Worm (Caenorhabditis elegans): ENCODE measurements around the gene tag-123.

tag-123 gene

DNA sequence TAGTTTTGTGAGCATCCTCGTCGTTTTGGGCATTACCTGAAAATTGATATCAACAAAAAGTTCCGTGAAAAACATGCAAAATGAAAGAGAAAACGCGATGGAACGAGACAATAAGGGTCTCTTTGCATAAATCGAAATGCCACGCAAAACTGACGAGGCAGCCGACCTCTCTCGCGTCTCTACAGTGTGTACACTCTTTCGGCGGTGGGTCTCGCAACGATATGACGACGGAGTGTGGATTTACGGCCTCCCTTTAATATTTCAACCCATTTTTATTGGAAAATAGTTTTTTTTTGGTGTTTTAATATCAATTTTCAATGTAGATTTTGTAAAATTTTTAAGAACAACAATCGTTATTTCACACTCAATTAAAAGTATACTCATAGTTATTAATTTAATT lies at the start of gene tag-123:
TSS of gene tag-123 (minus strand) at position 36 of the 400 bp plus-strand sequence.
- peak; percentile 77 for TF ChIP-seq pha-4 (tag; optimal IDR thresholded peaks at IDR 0.05)
- TF ChIP-seq nhr-25 (tag; optimal IDR thresholded peaks at IDR 0.05), result peak; percentile 28
- no peak for TF ChIP-seq nhr-76 (tag; optimal IDR thresholded peaks at IDR 0.05)
- TF ChIP-seq unc-62 (GFP tag; optimal IDR thresholded peaks at IDR 0.05), result no peak
- TF ChIP-seq mdl-1 (tag; optimal IDR thresholded peaks at IDR 0.05), result no peak
- TF ChIP-seq nhr-237 (tag; optimal IDR thresholded peaks at IDR 0.05), result no peak
- TF ChIP-seq lin-39 (tag; optimal IDR thresholded peaks at IDR 0.05), result peak; percentile 69
- TF ChIP-seq nhr-11 (tag; optimal IDR thresholded peaks at IDR 0.05), result no peak
- no peak for TF ChIP-seq sea-2 (GFP tag; optimal IDR thresholded peaks at IDR 0.05)
- peak; percentile 41 for TF ChIP-seq hmg-11 (tag; optimal IDR thresholded peaks at IDR 0.05)
- TF ChIP-seq tbx-2 (tag; optimal IDR thresholded peaks at IDR 0.05), result no peak
- TF ChIP-seq nhr-23 (tag; optimal IDR thresholded peaks at IDR 0.05), result peak; percentile 78
- no peak for TF ChIP-seq nhr-12 (tag; optimal IDR thresholded peaks at IDR 0.05)
- TF ChIP-seq ceh-28 (tag; optimal IDR thresholded peaks at IDR 0.05), result peak; percentile 9
- no peak for TF ChIP-seq nhr-67 (tag; optimal IDR thresholded peaks at IDR 0.05)
- peak; percentile 93 for TF ChIP-seq R02D3.7 (tag; optimal IDR thresholded peaks at IDR 0.05)
- TF ChIP-seq jun-1 (tag; optimal IDR thresholded peaks at IDR 0.05), result no peak
- TF ChIP-seq elt-2 (tag; optimal IDR thresholded peaks at IDR 0.05), result peak; percentile 45
- no peak for TF ChIP-seq mml-1 (tag; optimal IDR thresholded peaks at IDR 0.05)
- peak; percentile 70 for TF ChIP-seq nfya-1 (tag; optimal IDR thresholded peaks at IDR 0.05; ENCODE audit: insufficient read depth)
- TF ChIP-seq egl-27 (tag; optimal IDR thresholded peaks at IDR 0.05), result no peak
- no peak for TF ChIP-seq aly-2 (tag; optimal IDR thresholded peaks at IDR 0.05)
- TF ChIP-seq lin-15B (tag; optimal IDR thresholded peaks at IDR 0.05), result peak; percentile 53
- no peak for TF ChIP-seq egl-5 (tag; optimal IDR thresholded peaks at IDR 0.05)
- peak; percentile 62 for TF ChIP-seq snpc-4 (tag; optimal IDR thresholded peaks at IDR 0.05)
- TF ChIP-seq skn-1 (tag; optimal IDR thresholded peaks at IDR 0.05), result no peak
- no peak for TF ChIP-seq eor-1 (tag; optimal IDR thresholded peaks at IDR 0.05)
- TF ChIP-seq daf-12 (tag; optimal IDR thresholded peaks at IDR 0.05), result no peak
- TF ChIP-seq pqm-1 (tag; optimal IDR thresholded peaks at IDR 0.05), result no peak
- TF ChIP-seq nhr-28 (tag; optimal IDR thresholded peaks at IDR 0.05), result no peak

DNA sequence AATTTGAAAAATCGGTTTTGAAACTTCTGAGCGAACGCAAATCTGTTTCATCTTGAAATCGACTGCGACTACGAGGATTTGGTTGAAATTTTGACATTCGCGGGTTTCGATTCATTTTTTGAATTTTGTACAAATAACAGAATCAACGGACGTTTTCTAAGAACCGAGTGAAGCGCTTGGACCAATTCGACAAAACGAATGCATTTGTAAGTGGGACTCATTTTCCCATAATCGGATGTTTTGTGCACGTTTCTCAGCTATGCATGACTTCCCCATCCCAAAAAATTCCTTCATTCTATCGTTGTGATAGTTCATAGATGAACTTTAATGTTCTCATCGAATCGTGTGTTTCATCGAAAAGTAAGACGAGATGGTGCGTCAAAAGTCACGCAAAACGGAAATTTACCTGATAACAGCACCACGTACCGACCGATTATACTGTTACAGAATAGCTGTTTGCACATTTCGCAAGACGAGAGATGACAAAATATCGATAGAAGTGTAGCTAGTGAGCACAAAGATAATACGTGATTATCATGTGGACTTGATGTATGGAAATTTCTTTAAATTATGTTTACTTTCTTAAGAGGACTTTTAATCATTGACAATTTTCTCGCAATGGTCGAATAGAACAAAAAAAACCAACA lies 48.4 kb upstream of the tag-123 start, which contains the start of gene mec-10:
TSS of gene mec-10 (minus strand) at position 189 of the 647 bp plus-strand sequence.
- TF ChIP-seq nhr-67 (tag; optimal IDR thresholded peaks at IDR 0.05) (no peak), elt-2 (tag; optimal IDR thresholded peaks at IDR 0.05) (peak; percentile 91), pha-4 (tag; optimal IDR thresholded peaks at IDR 0.05) (peak; percentile 35), pqm-1 (tag; optimal IDR thresholded peaks at IDR 0.05) (peak; percentile 97)

DNA sequence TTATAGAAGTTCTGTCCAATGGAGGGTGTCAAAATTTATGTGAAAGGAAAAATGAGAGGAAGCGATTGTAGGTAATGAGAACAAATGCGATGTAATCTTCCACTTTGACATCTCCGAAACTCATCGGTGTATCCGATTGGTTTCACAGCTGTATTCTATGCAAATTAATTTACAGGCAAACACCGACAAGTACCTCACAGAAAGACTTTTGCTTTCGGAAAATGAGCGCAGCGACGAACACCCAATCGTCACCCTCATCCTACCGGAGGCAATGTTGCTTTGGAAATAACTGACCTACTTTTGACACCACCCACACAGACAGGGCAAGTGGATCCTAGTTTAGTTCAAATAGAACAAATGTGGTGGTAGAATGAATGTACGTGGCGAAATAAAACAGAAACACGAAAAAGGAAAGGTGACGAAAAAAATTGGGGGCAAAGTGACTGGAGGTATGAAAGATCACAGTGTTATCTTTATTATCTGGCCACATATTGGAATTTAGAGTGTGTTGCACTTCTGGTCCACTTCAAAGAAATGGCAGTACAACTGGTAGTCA lies 42.1 kb upstream of the tag-123 start:
- TF ChIP-seq mdl-1 (tag; optimal IDR thresholded peaks at IDR 0.05) (no peak), nhr-23 (tag; optimal IDR thresholded peaks at IDR 0.05) (peak; percentile 12)

DNA sequence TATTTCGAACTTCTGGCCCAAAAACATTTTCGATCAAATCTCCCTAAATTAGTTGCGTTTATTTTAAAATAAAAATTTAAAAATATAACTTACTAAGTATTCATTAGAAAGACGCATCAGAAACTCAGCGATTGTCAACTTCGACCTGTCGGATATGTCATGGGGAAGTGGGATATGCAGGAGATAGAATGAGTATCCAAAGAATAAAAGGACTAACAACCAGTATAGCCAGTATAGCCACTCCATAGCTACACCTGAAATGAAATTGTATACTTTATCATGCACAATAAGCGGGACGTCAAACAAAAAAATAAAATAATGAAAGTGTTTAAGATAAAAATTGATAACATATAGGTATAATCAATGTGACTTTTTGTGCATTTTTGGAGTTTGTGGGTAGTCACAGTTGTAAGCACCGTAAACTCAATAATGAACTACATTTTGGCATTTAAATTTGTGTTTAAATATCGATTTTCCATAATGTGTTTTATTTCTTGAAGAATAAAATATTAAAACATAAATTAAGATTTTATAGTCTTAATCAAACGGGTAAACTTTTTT lies 41.3 kb upstream of the tag-123 start, which contains the start of gene F16F9.4:
TSS of gene F16F9.4 (minus strand) at position 276 of the 561 bp plus-strand sequence.
- TF ChIP-seq ztf-11 (tag; optimal IDR thresholded peaks at IDR 0.05), result no peak
- no peak for TF ChIP-seq elt-1 (tag; optimal IDR thresholded peaks at IDR 0.05)
- no peak for TF ChIP-seq jun-1 (tag; optimal IDR thresholded peaks at IDR 0.05)
- no peak for TF ChIP-seq pha-4 (tag; optimal IDR thresholded peaks at IDR 0.05)
- no peak for TF ChIP-seq snpc-4 (tag; optimal IDR thresholded peaks at IDR 0.05)
- TF ChIP-seq mdl-1 (tag; optimal IDR thresholded peaks at IDR 0.05), result no peak
- TF ChIP-seq egl-5 (tag; optimal IDR thresholded peaks at IDR 0.05), result no peak
- TF ChIP-seq nhr-23 (tag; optimal IDR thresholded peaks at IDR 0.05), result no peak
- TF ChIP-seq zag-1 (tag; optimal IDR thresholded peaks at IDR 0.05), result no peak
- no peak for TF ChIP-seq skn-1 (tag; optimal IDR thresholded peaks at IDR 0.05)
- TF ChIP-seq pqm-1 (tag; optimal IDR thresholded peaks at IDR 0.05), result peak; percentile 64
- no peak for TF ChIP-seq ceh-82 (tag; optimal IDR thresholded peaks at IDR 0.05)
- TF ChIP-seq elt-3 (tag; optimal IDR thresholded peaks at IDR 0.05), result no peak
- TF ChIP-seq eor-1 (tag; optimal IDR thresholded peaks at IDR 0.05), result no peak
- peak; percentile 66 for TF ChIP-seq elt-2 (tag; optimal IDR thresholded peaks at IDR 0.05)
- no peak for TF ChIP-seq fos-1 (tag; optimal IDR thresholded peaks at IDR 0.05)
- TF ChIP-seq ZK546.5 (tag; optimal IDR thresholded peaks at IDR 0.05), result no peak

Measured in whole organism, L3 larva.